Worm (Caenorhabditis elegans) whole organism, L4 larva: Measurements from ENCODE around the gene txt-2.

ENCODE experiments used
- R02D3.7 ChIP-seq: fragments of 150-350 bp; sonication (generic microtip); optimal IDR thresholded peaks from 3 replicates; lab custom pipeline; 2014; ENCODE audit warnings: missing biosample characterization, missing genetic modification characterization
- aha-1 ChIP-seq: fragments of 150-350 bp; peaks from one replicate; lab custom pipeline; 2014; ENCODE audit warnings: missing biosample characterization, missing genetic modification characterization
- ceh-28 ChIP-seq: fragments of 150-350 bp; optimal IDR thresholded peaks from 2 replicates; lab custom pipeline; 2014; ENCODE audit warnings: missing biosample characterization, missing genetic modification reagents, missing genetic modification characterization
- fos-1 ChIP-seq: fragments of 150-350 bp; optimal IDR thresholded peaks from 2 replicates; lab custom pipeline; 2014; ENCODE audit warnings: missing biosample characterization, missing genetic modification characterization
- hlh-30 ChIP-seq: sonication (generic microtip); optimal IDR thresholded peaks from 2 replicates; lab custom pipeline; 2017; ENCODE audit warnings: antibody characterized with exemption, mild to moderate bottlenecking, missing genetic modification characterization, missing compliant biosample characterization; ENCODE audit not compliant: insufficient read depth
- lim-7 ChIP-seq: fragments of 200-800 bp; sonication (Bioruptor generic); IDR thresholded peaks from 2 replicates; pipeline ENCODE4 v1.3.6; 2022; ENCODE audit warnings: missing genetic modification characterization, missing compliant biosample characterization
- sdz-12 ChIP-seq: fragments of 200-800 bp; sonication (Bioruptor generic); optimal IDR thresholded peaks from 2 replicates; lab custom pipeline; 2018; ENCODE audit warnings: mild to moderate bottlenecking, missing genetic modification characterization, missing compliant biosample characterization
- snpc-4 ChIP-seq: fragments of 150-350 bp; optimal IDR thresholded peaks from 2 replicates; lab custom pipeline; 2014; ENCODE audit warnings: missing biosample characterization, missing genetic modification characterization
- spr-1 ChIP-seq: sonication (generic microtip); optimal IDR thresholded peaks from 2 replicates; lab custom pipeline; 2016; ENCODE audit warnings: mild to moderate bottlenecking, missing genetic modification characterization, missing compliant biosample characterization

ce11 chrV:206814-207213 is 33.5 kb downstream of the txt-2 start:
- TF ChIP-seq spr-1 (tag; lab: Kevin White, UChicago) (no peak), R02D3.7 (tag; lab: Kevin White, UChicago) (no peak), ceh-28 (tag; lab: Kevin White, UChicago) (no peak), fos-1 (tag; lab: Kevin White, UChicago) (no peak), hlh-30 (tag; lab: Kevin White, UChicago) (no peak), sdz-12 (GFP tag; lab: Kevin White, UChicago) (no peak), lim-7 (GFP tag; lab: Robert Waterston, UW) (no peak), aha-1 (tag; lab: Kevin White, UChicago) (no peak), snpc-4 (tag; lab: Kevin White, UChicago) (no peak)
